Fruit fly (Drosophila melanogaster) whole organism, adult: ENCODE data around the gene CG16711.

Source experiments
- CG1620 ChIP-seq: fragments of 200-800 bp; sonication (Bioruptor generic); optimal IDR thresholded peaks from 2 replicates; lab custom pipeline; 2016; ENCODE audit warnings: missing biosample characterization, missing genetic modification characterization
- CG33017 ChIP-seq: fragments of 200-800 bp; sonication (Bioruptor generic); optimal IDR thresholded peaks from 2 replicates; lab custom pipeline; 2018; ENCODE audit warnings: missing biosample characterization, mild to moderate bottlenecking, missing genetic modification characterization, moderate library complexity
- CG7045 ChIP-seq: fragments of 200-800 bp; sonication (Bioruptor generic); optimal IDR thresholded peaks from 2 replicates; lab custom pipeline; 2017; ENCODE audit warnings: missing biosample characterization, mild to moderate bottlenecking, missing genetic modification characterization
- Crg-1 ChIP-seq: fragments of 200-800 bp; sonication (Bioruptor generic); optimal IDR thresholded peaks from 2 replicates; lab custom pipeline; 2016; ENCODE audit warnings: missing biosample characterization, missing genetic modification characterization
- bab1 ChIP-seq: fragments of 200-800 bp; sonication (Bioruptor generic); optimal IDR thresholded peaks from 3 replicates; lab custom pipeline; 2019; ENCODE audit warnings: missing biosample characterization, mild to moderate bottlenecking, missing genetic modification characterization, moderate library complexity
- ovo ChIP-seq: fragments of 200-800 bp; sonication (Bioruptor generic); optimal IDR thresholded peaks from 2 replicates; lab custom pipeline; 2016; ENCODE audit warnings: missing biosample characterization, missing genetic modification characterization
- toe ChIP-seq: fragments of 200-800 bp; sonication (Bioruptor generic); optimal IDR thresholded peaks from 2 replicates; lab custom pipeline; 2016; ENCODE audit warnings: missing biosample characterization, missing genetic modification characterization

DNA sequence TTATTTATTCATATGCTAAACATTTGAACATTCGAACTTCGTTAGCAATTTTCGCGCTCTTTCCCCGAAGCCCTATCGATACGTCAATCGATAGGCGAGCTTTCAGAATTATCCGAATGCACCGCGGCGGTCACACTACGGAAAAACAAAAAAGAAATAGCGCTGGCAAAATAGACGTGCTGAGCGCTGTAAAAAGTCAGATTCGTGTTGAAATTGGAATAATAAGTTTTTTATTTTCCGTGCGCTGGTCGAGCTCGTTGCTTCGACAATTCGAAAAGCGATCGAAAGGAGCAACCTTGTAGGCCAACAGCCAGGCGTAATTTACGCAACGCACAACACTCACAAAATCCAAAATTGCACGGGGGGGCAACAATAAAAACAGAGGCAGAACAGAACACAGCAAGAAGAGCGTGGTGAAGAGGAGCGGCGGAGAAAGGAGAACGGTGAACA is 5.9 kb upstream of the CG16711 start, which contains the start of gene Ubc4:
- TF ChIP-seq CG1620 (GFP tag; lab: Kevin White, UChicago) (peak; percentile 48), CG33017 (tag; lab: Kevin White, UChicago) (no peak), toe (GFP tag; lab: Kevin White, UChicago) (no peak), Crg-1 (no peak), CG7045 (no peak), ovo (GFP tag; lab: Kevin White, UChicago) (peak; percentile 36), bab1 (peak; percentile 28)
